Fruit fly (Drosophila melanogaster): ENCODE results near the gene CG3246.
A peak's percentile ranks its signal among the peaks of the same experiment; 100 is the strongest.

Gene CG3246

dm6 chr2L:3440322-3440721 is 21.4 kb downstream of the CG3246 start (continued):
- TF ChIP-seq CG15269 (tag; optimal IDR thresholded peaks at IDR 0.05) (peak; percentile 67), CG8359 (GFP tag; optimal IDR thresholded peaks at IDR 0.05; ENCODE audit: borderline replicate concordance) (peak; percentile 25), CoRest (tag; optimal IDR thresholded peaks at IDR 0.05) (peak; percentile 31), B-H1 (GFP tag; IDR thresholded peaks at IDR 0.05) (peak; percentile 81), Antp (GFP tag; optimal IDR thresholded peaks at IDR 0.05) (no peak), CG15696 (tag; optimal IDR thresholded peaks at IDR 0.05) (no peak), CG7786 (GFP tag; optimal IDR thresholded peaks at IDR 0.05) (peak; percentile 33), disco-r (GFP tag; optimal IDR thresholded peaks at IDR 0.05) (peak; percentile 38), prd (optimal IDR thresholded peaks at IDR 0.05) (no peak), prd (GFP tag; IDR thresholded peaks at IDR 0.05) (peak; percentile 82), usp (GFP tag; optimal IDR thresholded peaks at IDR 0.05) (no peak), chif (GFP tag; optimal IDR thresholded peaks at IDR 0.05) (peak; percentile 52 to 63), CG11398 (GFP tag; optimal IDR thresholded peaks at IDR 0.05) (no peak), CG14710 (tag; optimal IDR thresholded peaks at IDR 0.05) (peak; percentile 42), jumu (GFP tag; optimal IDR thresholded peaks at IDR 0.05) (peak; percentile 52), slp2 (GFP tag; optimal IDR thresholded peaks at IDR 0.05) (peak; percentile 41), CG6791 (GFP tag; IDR thresholded peaks at IDR 0.05; ENCODE audit: partially characterized antibody) (no peak), Neu2 (GFP tag; optimal IDR thresholded peaks at IDR 0.05; ENCODE audit: borderline replicate concordance) (no peak), CG2116 (GFP tag; optimal IDR thresholded peaks at IDR 0.05) (no peak), CG2120 (GFP tag; optimal IDR thresholded peaks at IDR 0.05) (peak; percentile 55), HHEX (GFP tag; optimal IDR thresholded peaks at IDR 0.05) (peak; percentile 76), Med (GFP tag) (peak; percentile 89), Side (GFP tag; optimal IDR thresholded peaks at IDR 0.05) (peak; percentile 36), bcd (GFP tag; optimal IDR thresholded peaks at IDR 0.05) (peak; percentile 64), CG15011 (GFP tag; optimal IDR thresholded peaks at IDR 0.05) (no peak), unc-4 (GFP tag; IDR thresholded peaks at IDR 0.05; ENCODE audit: partially characterized antibody) (no peak), Ada2b (GFP tag; IDR thresholded peaks at IDR 0.05) (peak; percentile 72), wor (GFP tag; IDR thresholded peaks at IDR 0.05) (peak; percentile 27; the same call in 1 of the 2 replicates), CG4404 (GFP tag; IDR thresholded peaks at IDR 0.05) (peak; percentile 33; the same call in 1 of the 2 replicates), CG3995 (GFP tag; optimal IDR thresholded peaks at IDR 0.05) (no peak), Hsf (GFP tag; optimal IDR thresholded peaks at IDR 0.05) (no peak), otp (GFP tag; IDR thresholded peaks at IDR 0.05) (peak; percentile 80), toy (GFP tag; IDR thresholded peaks at IDR 0.05) (no peak), ham (GFP tag; IDR thresholded peaks at IDR 0.05) (no peak), ci (GFP tag; IDR thresholded peaks at IDR 0.05) (peak; percentile 90), zf30C (GFP tag; optimal IDR thresholded peaks at IDR 0.05) (no peak), B-H2 (GFP tag; optimal IDR thresholded peaks at IDR 0.05) (no peak), CG7357 (GFP tag; IDR thresholded peaks at IDR 0.05) (peak; percentile 61; the same call in 1 of the 3 replicates), Mrtf (GFP tag; IDR thresholded peaks at IDR 0.05) (peak; percentile 80), CG4424 (GFP tag; optimal IDR thresholded peaks at IDR 0.05) (peak; percentile 65), zen2 (GFP tag; IDR thresholded peaks at IDR 0.05; ENCODE audit: partially characterized antibody) (no peak), Bteb2 (GFP tag; optimal IDR thresholded peaks at IDR 0.05) (no peak), Gug (GFP tag; IDR thresholded peaks at IDR 0.05) (peak; percentile 49; the same call in 2 of the 4 replicates), chinmo (GFP tag; IDR thresholded peaks at IDR 0.05; ENCODE audit: partially characterized antibody) (0 out of 4 replicates have a peak, but pooled peaks have one; percentile 30), tio (GFP tag; optimal IDR thresholded peaks at IDR 0.05) (peak; percentile 39), CG12769 (tag; optimal IDR thresholded peaks at IDR 0.05) (peak; percentile 86), CG2889 (GFP tag; IDR thresholded peaks at IDR 0.05) (peak; percentile 76), CG8089 (GFP tag; optimal IDR thresholded peaks at IDR 0.05) (peak; percentile 71), gsb (GFP tag; IDR thresholded peaks at IDR 0.05) (peak; percentile 34; the same call in 1 of the 2 replicates), danr (GFP tag; IDR thresholded peaks at IDR 0.05) (peak; percentile 65; the same call in 1 of the 2 replicates), CG11723 (GFP tag; optimal IDR thresholded peaks at IDR 0.05) (peak; percentile 35)
